Worm (Caenorhabditis elegans): ENCODE results near the gene gob-1.

gob-1 gene

ce11 chrX:15487162-15487561 is 6.2 kb upstream of the gob-1 start:
- TF ChIP-seq nhr-77 (tag; optimal IDR thresholded peaks at IDR 0.05) (no peak), ceh-63 (GFP tag; optimal IDR thresholded peaks at IDR 0.05) (no peak), lin-35 (GFP tag; optimal IDR thresholded peaks at IDR 0.05) (no peak), dpl-1 (GFP tag; optimal IDR thresholded peaks at IDR 0.05) (no peak), nhr-85 (tag) (peak; percentile 3), efl-1 (optimal IDR thresholded peaks at IDR 0.05) (no peak), efl-1 (GFP tag; optimal IDR thresholded peaks at IDR 0.05 in 1 of 2) (peak in 1 of 2 experiments; percentile 27), snpc-4 (tag; optimal IDR thresholded peaks at IDR 0.05) (no peak), lin-14 (GFP tag; optimal IDR thresholded peaks at IDR 0.05) (peak; percentile 25)

- no peak for TF ChIP-seq tbx-2 (tag; optimal IDR thresholded peaks at IDR 0.05)
- TF ChIP-seq nhr-76 (tag; optimal IDR thresholded peaks at IDR 0.05) = no peak
- no peak for TF ChIP-seq ceh-63 (GFP tag; optimal IDR thresholded peaks at IDR 0.05)
- TF ChIP-seq jun-1 (tag; optimal IDR thresholded peaks at IDR 0.05) = no peak
- TF ChIP-seq C16A3.4 (tag; optimal IDR thresholded peaks at IDR 0.05) = no peak
- TF ChIP-seq ama-1 (optimal IDR thresholded peaks at IDR 0.05) = no peak
- TF ChIP-seq nhr-20 (tag; optimal IDR thresholded peaks at IDR 0.05) = no peak
- no peak for TF ChIP-seq nhr-90 (tag; optimal IDR thresholded peaks at IDR 0.05; ENCODE audit: poor library complexity)
- no peak for TF ChIP-seq snpc-4 (tag; optimal IDR thresholded peaks at IDR 0.05)
- no peak for TF ChIP-seq nhr-237 (tag; optimal IDR thresholded peaks at IDR 0.05)
- TF ChIP-seq lin-13 (GFP tag; optimal IDR thresholded peaks at IDR 0.05) = no peak
- TF ChIP-seq skn-1 (tag; optimal IDR thresholded peaks at IDR 0.05) = no peak
- TF ChIP-seq elt-2 (tag; optimal IDR thresholded peaks at IDR 0.05) = no peak
Measured at ce11 chrX:15487806-15488205, 5.6 kb upstream of the gob-1 start, which contains the start of gene H13N06.2. Gene H13N06.2, plus strand, starts transcription at chrX:15488106.

ce11 chrX:15491110-15491509 is 2.3 kb upstream of the gob-1 start:
- TF ChIP-seq ama-1 (optimal IDR thresholded peaks at IDR 0.05) = no peak
- no peak for TF ChIP-seq isw-1 (GFP tag; IDR thresholded peaks at IDR 0.05)

ce11 chrX:15492759-15493158 is 643 bp upstream of the gob-1 start:
- TF ChIP-seq nhr-12 (tag; optimal IDR thresholded peaks at IDR 0.05) = no peak
- TF ChIP-seq lin-13 (GFP tag; optimal IDR thresholded peaks at IDR 0.05) = no peak
- TF ChIP-seq C04F5.9 (tag; optimal IDR thresholded peaks at IDR 0.05) = no peak
- no peak for TF ChIP-seq ceh-63 (GFP tag; optimal IDR thresholded peaks at IDR 0.05)
- TF ChIP-seq ceh-82 (tag; optimal IDR thresholded peaks at IDR 0.05) = peak; percentile 26 to 83 (median 72)
- no peak for TF ChIP-seq ets-5 (GFP tag; IDR thresholded peaks at IDR 0.05)
- TF ChIP-seq nhr-47 (tag; optimal IDR thresholded peaks at IDR 0.05) = peak; percentile 75
- peak; percentile 26 for TF ChIP-seq lir-3 (tag; optimal IDR thresholded peaks at IDR 0.05; ENCODE audit: poor library complexity)
- peak; percentile 63 for TF ChIP-seq unc-86 (tag; optimal IDR thresholded peaks at IDR 0.05)
- no peak for TF ChIP-seq mab-9 (GFP tag; IDR thresholded peaks at IDR 0.05)
- TF ChIP-seq efl-1 (optimal IDR thresholded peaks at IDR 0.05) = peak; percentile 59 to 65
- TF ChIP-seq efl-1 (GFP tag; optimal IDR thresholded peaks at IDR 0.05 in 1 of 2) = peak; percentile 44 to 90
- no peak for TF ChIP-seq hlh-4 (tag; optimal IDR thresholded peaks at IDR 0.05)
- TF ChIP-seq Y116A8C.19 (tag; optimal IDR thresholded peaks at IDR 0.05; ENCODE audit: borderline replicate concordance) = no peak
- no peak for TF ChIP-seq unc-130 (tag; optimal IDR thresholded peaks at IDR 0.05)
- peak; percentile 46 for TF ChIP-seq lin-39 (tag; optimal IDR thresholded peaks at IDR 0.05)
- TF ChIP-seq nhr-77 (tag; optimal IDR thresholded peaks at IDR 0.05) = peak; percentile 13
- TF ChIP-seq nhr-11 (tag; optimal IDR thresholded peaks at IDR 0.05) = no peak
- peak; percentile 26 for TF ChIP-seq pax-3 (tag; optimal IDR thresholded peaks at IDR 0.05)
- TF ChIP-seq nhr-85 (tag) = peak; percentile 88
- peak; percentile 25 for TF ChIP-seq isw-1 (GFP tag; IDR thresholded peaks at IDR 0.05)
- TF ChIP-seq sup-37 (GFP tag; optimal IDR thresholded peaks at IDR 0.05) = peak; percentile 50
- TF ChIP-seq efl-3 (GFP tag; optimal IDR thresholded peaks at IDR 0.05) = no peak
- TF ChIP-seq mep-1 (tag; optimal IDR thresholded peaks at IDR 0.05) = peak; percentile 76
- no peak for TF ChIP-seq hlh-17 (GFP tag; optimal IDR thresholded peaks at IDR 0.05; ENCODE audit: borderline replicate concordance)
- peak; percentile 52 for TF ChIP-seq C16A3.4 (tag; optimal IDR thresholded peaks at IDR 0.05)
- TF ChIP-seq swsn-7 (tag; optimal IDR thresholded peaks at IDR 0.05) = peak; percentile 83
- peak; percentile 71 for TF ChIP-seq fkh-8 (tag; optimal IDR thresholded peaks at IDR 0.05)
- TF ChIP-seq C34B4.2 (tag; optimal IDR thresholded peaks at IDR 0.05) = no peak
- no peak for TF ChIP-seq hpl-2 (GFP tag; optimal IDR thresholded peaks at IDR 0.05)
- TF ChIP-seq lin-15B (tag; optimal IDR thresholded peaks at IDR 0.05) = peak; percentile 53
- TF ChIP-seq nhr-19 (GFP tag; conservative IDR thresholded peaks at IDR 0.05) = peak; percentile 64
- TF ChIP-seq ztf-11 (tag; optimal IDR thresholded peaks at IDR 0.05) = peak in 1 of 2 experiments; percentile 30
- peak; percentile 92 for TF ChIP-seq lin-14 (GFP tag; optimal IDR thresholded peaks at IDR 0.05)
- peak; percentile 57 for TF ChIP-seq snpc-4 (tag; optimal IDR thresholded peaks at IDR 0.05)
- peak; percentile 35 to 66 (median 64) for TF ChIP-seq dpl-1 (GFP tag; optimal IDR thresholded peaks at IDR 0.05)

Data from whole organism, L1 larva.